Worm (Caenorhabditis elegans) whole organism, mixed stage, embryonic: Measurements from ENCODE around the gene C47E8.1.

Experiments
- lin-13 ChIP-seq: fragments of 150-350 bp; optimal IDR thresholded peaks from 2 replicates; lab custom pipeline; 2014; ENCODE audit warnings: missing biosample characterization, missing genetic modification characterization
- lsy-2 ChIP-seq: fragments of 150-350 bp; optimal IDR thresholded peaks from 2 replicates; lab custom pipeline; 2014; ENCODE audit warnings: missing biosample characterization, missing genetic modification characterization
- pha-4 ChIP-seq: fragments of 150-350 bp; optimal IDR thresholded peaks from 2 replicates; lab custom pipeline; 2018; ENCODE audit warnings: missing biosample characterization, missing genetic modification reagents, missing genetic modification characterization
- tbx-8 ChIP-seq: fragments of 200-800 bp; sonication (Bioruptor generic); optimal IDR thresholded peaks from 2 replicates; lab custom pipeline; 2018; ENCODE audit warnings: mild to moderate bottlenecking, missing genetic modification characterization, moderate library complexity, missing compliant biosample characterization
- unc-39 ChIP-seq: fragments of 150-350 bp; optimal IDR thresholded peaks from 2 replicates; lab custom pipeline; 2014; ENCODE audit warnings: missing biosample characterization, missing genetic modification characterization
- ztf-11 ChIP-seq: fragments of 150-350 bp; optimal IDR thresholded peaks from 2 replicates; lab custom pipeline; 2014; ENCODE audit warnings: missing biosample characterization, missing genetic modification characterization

- peak; percentile 7 for TF ChIP-seq lsy-2 (tag; lab: Kevin White, UChicago)
- TF ChIP-seq pha-4: no peak
- no peak for TF ChIP-seq lin-13 (tag; lab: Kevin White, UChicago)
- TF ChIP-seq ztf-11 (tag; lab: Kevin White, UChicago): no peak
- no peak for TF ChIP-seq unc-39 (tag; lab: Kevin White, UChicago)
- TF ChIP-seq tbx-8: peak; percentile 54
These were observed 23.4 kb downstream of the C47E8.1 start, which contains the start of gene gasr-8 for ce11 chrV:14689060-14689750.
